Fruit fly (Drosophila melanogaster) whole organism, embryonic: ENCODE results near the gene CG15927.

ENCODE experiments used
- Bgb ChIP-seq: fragments of 200-800 bp; sonication (Bioruptor generic); IDR thresholded peaks from 2 replicates; pipeline ENCODE4 v1.3.6; 2022; ENCODE audit warnings: missing biosample characterization, missing genetic modification characterization; ENCODE audit not compliant: partially characterized antibody
- BtbVII ChIP-seq: fragments of 200-800 bp; sonication (Bioruptor generic); optimal IDR thresholded peaks from 3 replicates; lab custom pipeline; 2017; ENCODE audit warnings: missing biosample characterization, mild to moderate bottlenecking, missing genetic modification characterization
- Bteb2 ChIP-seq: fragments of 200-800 bp; sonication (Bioruptor generic); optimal IDR thresholded peaks from 2 replicates; lab custom pipeline; 2016; ENCODE audit warnings: missing biosample characterization, missing genetic modification characterization
- CG14667 ChIP-seq: fragments of 200-800 bp; sonication (Bioruptor generic); IDR thresholded peaks from 2 replicates; pipeline ENCODE4 v1.3.6; 2022; ENCODE audit warnings: missing biosample characterization, missing genetic modification characterization
- CG17385 ChIP-seq: fragments of 200-800 bp; sonication (Bioruptor generic); optimal IDR thresholded peaks from 3 replicates; lab custom pipeline; 2018; ENCODE audit warnings: missing biosample characterization, mild to moderate bottlenecking, missing genetic modification characterization
- CG31441 ChIP-seq: fragments of 200-800 bp; sonication (Bioruptor generic); IDR thresholded peaks from 2 replicates; pipeline ENCODE4 v1.3.6; 2022; ENCODE audit warnings: missing biosample characterization, missing genetic modification characterization
- CG3995 ChIP-seq: fragments of 200-800 bp; sonication (Bioruptor generic); optimal IDR thresholded peaks from 3 replicates; lab custom pipeline; 2016; ENCODE audit warnings: missing biosample characterization, missing genetic modification characterization
- CG4282 ChIP-seq: fragments of 200-800 bp; sonication (Bioruptor generic); optimal IDR thresholded peaks from 2 replicates; lab custom pipeline; 2016; ENCODE audit warnings: missing biosample characterization, missing genetic modification characterization
- CG4424 ChIP-seq: fragments of 200-800 bp; sonication (Bioruptor generic); optimal IDR thresholded peaks from 3 replicates; lab custom pipeline; 2016; ENCODE audit warnings: missing biosample characterization, missing genetic modification characterization
- CG7839 ChIP-seq: fragments of 200-800 bp; sonication (Bioruptor generic); optimal IDR thresholded peaks from 3 replicates; lab custom pipeline; 2018; ENCODE audit warnings: missing biosample characterization, mild to moderate bottlenecking, missing genetic modification characterization, moderate library complexity
- CG9876 ChIP-seq: fragments of 200-800 bp; sonication (Bioruptor generic); optimal IDR thresholded peaks from 2 replicates; lab custom pipeline; 2016; ENCODE audit warnings: missing biosample characterization, missing genetic modification characterization
- Camta ChIP-seq: fragments of 200-800 bp; sonication (Bioruptor generic); optimal IDR thresholded peaks from 2 replicates; lab custom pipeline; 2016; ENCODE audit warnings: missing biosample characterization, missing genetic modification characterization
- CrebB ChIP-seq: fragments of 200-800 bp; sonication (Bioruptor generic); optimal IDR thresholded peaks from 3 replicates; lab custom pipeline; 2018; ENCODE audit warnings: missing biosample characterization, mild to moderate bottlenecking, missing genetic modification characterization
- D ChIP-seq, 2 experiments: fragments of 200-800 bp in 1 of 2; fragments of >200 bp in 1 of 2; sonication (Bioruptor generic) in 1 of 2; optimal IDR thresholded peaks; 2 replicates in 1 of 2; 3 replicates in 1 of 2; lab custom pipeline; 2017; ENCODE audit warnings: mild to moderate bottlenecking in 1 of 2, missing biosample characterization in 1 of 2, missing genetic modification characterization in 1 of 2, missing genetic modification reagents in 1 of 2
- D19B ChIP-seq: fragments of 200-800 bp; sonication (Bioruptor generic); optimal IDR thresholded peaks from 2 replicates; lab custom pipeline; 2017; ENCODE audit warnings: missing biosample characterization, mild to moderate bottlenecking, missing genetic modification characterization
- Deaf1 ChIP-seq: fragments of 200-800 bp; optimal IDR thresholded peaks from 3 replicates; lab custom pipeline; 2019; ENCODE audit warnings: missing biosample characterization, mild to moderate bottlenecking, missing genetic modification characterization, moderate library complexity
- Dip3 ChIP-seq: fragments of 200-800 bp; sonication (Bioruptor generic); optimal IDR thresholded peaks from 3 replicates; lab custom pipeline; 2016; ENCODE audit warnings: missing biosample characterization, missing genetic modification characterization
- Ets65A ChIP-seq: fragments of 200-800 bp; sonication (Bioruptor generic); peaks from one replicate; lab custom pipeline; 2016; ENCODE audit warnings: missing biosample characterization, missing genetic modification characterization
- Gsc ChIP-seq: fragments of 200-800 bp; sonication (Bioruptor generic); IDR thresholded peaks from 2 replicates; pipeline ENCODE4 v1.3.6; 2022; ENCODE audit warnings: missing biosample characterization, missing genetic modification characterization
- H2.0 ChIP-seq: fragments of 200-800 bp; sonication (Bioruptor generic); IDR thresholded peaks from 2 replicates; pipeline ENCODE4 v1.3.6; 2022; ENCODE audit warnings: missing biosample characterization, missing genetic modification characterization
- Mrtf ChIP-seq: fragments of 200-800 bp; sonication (Bioruptor generic); IDR thresholded peaks from 3 replicates; pipeline ENCODE4 v1.3.6; 2022; ENCODE audit warnings: missing biosample characterization, missing genetic modification characterization
- NC2β ChIP-seq: fragments of 200-800 bp; sonication (Bioruptor generic); optimal IDR thresholded peaks from 2 replicates; lab custom pipeline; 2016; ENCODE audit warnings: missing biosample characterization, missing genetic modification characterization
- NFAT ChIP-seq: fragments of 200-800 bp; sonication (Bioruptor generic); IDR thresholded peaks from 2 replicates; pipeline ENCODE4 v1.3.6; 2022; ENCODE audit warnings: missing biosample characterization, missing genetic modification characterization
- Rx ChIP-seq: fragments of 200-800 bp; sonication (Bioruptor generic); IDR thresholded peaks from 2 replicates; pipeline ENCODE4 v1.3.6; 2022; ENCODE audit warnings: missing biosample characterization, missing genetic modification characterization
- Sox102F ChIP-seq: fragments of 200-800 bp; sonication (Bioruptor generic); optimal IDR thresholded peaks from 2 replicates; lab custom pipeline; 2018; ENCODE audit warnings: missing biosample characterization, mild to moderate bottlenecking, missing genetic modification characterization, moderate library complexity
- Stat92E ChIP-seq, 3 experiments: fragments of >200 bp in 2 of 3; fragments of 200-800 bp in 1 of 3; sonication (Bioruptor generic) in 1 of 3; optimal IDR thresholded peaks; 2 replicates each; lab custom pipeline; 2017 to 2019; ENCODE audit warnings: missing biosample characterization in 3 of 3, missing genetic modification characterization in 3 of 3, mild to moderate bottlenecking in 1 of 3, moderate library complexity in 1 of 3
- Taf1 ChIP-seq: fragments of 200-800 bp; sonication (Bioruptor generic); IDR thresholded peaks from 2 replicates; pipeline ENCODE4 v1.3.6; 2022; ENCODE audit warnings: missing biosample characterization, missing genetic modification characterization
- YL-1 ChIP-seq: fragments of 200-800 bp; sonication (Bioruptor generic); optimal IDR thresholded peaks from 3 replicates; lab custom pipeline; 2017; ENCODE audit warnings: missing biosample characterization, mild to moderate bottlenecking, missing genetic modification characterization
- bcd ChIP-seq: fragments of 200-800 bp; sonication (Bioruptor generic); optimal IDR thresholded peaks from 2 replicates; lab custom pipeline; 2017; ENCODE audit warnings: missing biosample characterization, mild to moderate bottlenecking, missing genetic modification characterization
- cas ChIP-seq: fragments of 200-800 bp; sonication (Bioruptor generic); IDR thresholded peaks from 2 replicates; pipeline ENCODE4 v1.3.6; 2022; ENCODE audit warnings: missing biosample characterization, missing genetic modification characterization
- corto ChIP-seq: fragments of 200-800 bp; sonication (Bioruptor generic); optimal IDR thresholded peaks from 2 replicates; lab custom pipeline; 2016; ENCODE audit warnings: missing biosample characterization, mild to moderate bottlenecking, missing genetic modification characterization, moderate library complexity
- dmrt99B ChIP-seq: fragments of 200-800 bp; sonication (Bioruptor generic); optimal IDR thresholded peaks from 2 replicates; lab custom pipeline; 2018; ENCODE audit warnings: missing biosample characterization, mild to moderate bottlenecking, missing genetic modification characterization, moderate library complexity
- en ChIP-seq: fragments of 200-800 bp; sonication (Bioruptor generic); optimal IDR thresholded peaks from 2 replicates; lab custom pipeline; 2016; ENCODE audit warnings: missing biosample characterization, missing genetic modification characterization
- gfzf ChIP-seq: fragments of 200-800 bp; sonication (Bioruptor generic); optimal IDR thresholded peaks from 2 replicates; lab custom pipeline; 2016; ENCODE audit warnings: missing biosample characterization, mild to moderate bottlenecking, missing genetic modification characterization, moderate library complexity
- gsb ChIP-seq: fragments of 200-800 bp; sonication (Bioruptor generic); IDR thresholded peaks from 2 replicates; pipeline ENCODE4 v1.3.6; 2022; ENCODE audit warnings: missing biosample characterization, missing genetic modification characterization
- h ChIP-seq: fragments of >200 bp; optimal IDR thresholded peaks from 2 replicates; lab custom pipeline; 2017
- nerfin-1 ChIP-seq: fragments of 200-800 bp; sonication (Bioruptor generic); optimal IDR thresholded peaks from 3 replicates; lab custom pipeline; 2019; ENCODE audit warnings: missing biosample characterization, mild to moderate bottlenecking, missing genetic modification characterization, moderate library complexity
- org-1 ChIP-seq: fragments of 200-800 bp; sonication (Bioruptor generic); optimal IDR thresholded peaks from 2 replicates; lab custom pipeline; 2017; ENCODE audit warnings: missing biosample characterization, missing genetic modification characterization
- pum ChIP-seq: fragments of 200-800 bp; sonication (Bioruptor generic); optimal IDR thresholded peaks from 2 replicates; lab custom pipeline; 2016; ENCODE audit warnings: missing biosample characterization, missing genetic modification characterization
- repo ChIP-seq: fragments of 200-800 bp; sonication (Bioruptor generic); optimal IDR thresholded peaks from 2 replicates; lab custom pipeline; 2016; ENCODE audit warnings: missing biosample characterization, missing genetic modification characterization
- row ChIP-seq: fragments of 200-800 bp; sonication (Bioruptor generic); IDR thresholded peaks from 3 replicates; pipeline ENCODE4 v1.3.6; 2022; ENCODE audit warnings: missing biosample characterization, missing genetic modification characterization
- sisA ChIP-seq: fragments of 200-800 bp; sonication (Bioruptor generic); IDR thresholded peaks from 2 replicates; pipeline ENCODE4 v1.3.6; 2022; ENCODE audit warnings: missing biosample characterization, missing genetic modification characterization
- slp2 ChIP-seq: fragments of 200-800 bp; sonication (Bioruptor generic); optimal IDR thresholded peaks from 2 replicates; lab custom pipeline; 2016; ENCODE audit warnings: missing biosample characterization, missing genetic modification characterization
- sna ChIP-seq: fragments of 200-800 bp; sonication (Bioruptor generic); IDR thresholded peaks from 2 replicates; pipeline ENCODE4 v1.3.6; 2022; ENCODE audit warnings: missing biosample characterization, missing genetic modification characterization; ENCODE audit not compliant: partially characterized antibody
- ssp ChIP-seq: fragments of 200-800 bp; sonication (Bioruptor generic); IDR thresholded peaks from 2 replicates; pipeline ENCODE4 v1.3.6; 2022; ENCODE audit warnings: missing biosample characterization, missing genetic modification characterization
- toy ChIP-seq: fragments of 200-800 bp; sonication (Bioruptor generic); IDR thresholded peaks from 2 replicates; pipeline ENCODE4 v1.3.6; 2022; ENCODE audit warnings: missing biosample characterization, missing genetic modification characterization
- twi ChIP-seq: fragments of 200-800 bp; optimal IDR thresholded peaks from 2 replicates; lab custom pipeline; 2019; ENCODE audit warnings: missing biosample characterization, mild to moderate bottlenecking, missing genetic modification characterization, moderate library complexity
- vnd ChIP-seq: fragments of 200-800 bp; sonication (Bioruptor generic); IDR thresholded peaks from 3 replicates; pipeline ENCODE4 v1.3.6; 2022; ENCODE audit warnings: missing biosample characterization, missing genetic modification characterization; ENCODE audit not compliant: partially characterized antibody
- wek ChIP-seq: fragments of 200-800 bp; sonication (Bioruptor generic); optimal IDR thresholded peaks from 3 replicates; lab custom pipeline; 2018; ENCODE audit warnings: missing biosample characterization, mild to moderate bottlenecking, missing genetic modification characterization, moderate library complexity
- wor ChIP-seq: fragments of 200-800 bp; sonication (Bioruptor generic); IDR thresholded peaks from 2 replicates; pipeline ENCODE4 v1.3.6; 2022; ENCODE audit warnings: missing biosample characterization, missing genetic modification characterization
- zen2 ChIP-seq: fragments of 200-800 bp; sonication (Bioruptor generic); IDR thresholded peaks from 3 replicates; pipeline ENCODE4 v1.3.6; 2022; ENCODE audit warnings: missing biosample characterization, missing genetic modification characterization; ENCODE audit not compliant: partially characterized antibody

The CG15927 gene

dm6 chrX:12473953-12474468 is 19.5 kb downstream of the CG15927 start (continued):
- TF ChIP-seq en (GFP tag; lab: Kevin White, UChicago) (no peak), gfzf (GFP tag; lab: Kevin White, UChicago) (no peak), Rx (GFP tag; lab: Robert Waterston, UW) (0 out of 2 replicates have a peak, but pooled peaks have one; percentile 7), D19B (peak; percentile 18), CG4424 (GFP tag; lab: Kevin White, UChicago) (peak; percentile 70), slp2 (GFP tag; lab: Kevin White, UChicago) (peak; percentile 23), CG4282 (no peak), h (lab: Kevin White, UChicago) (no peak), Sox102F (GFP tag; lab: Kevin White, UChicago) (peak; percentile 74), Deaf1 (tag; lab: Kevin White, UChicago) (peak; percentile 70), Dip3 (GFP tag; lab: Kevin White, UChicago) (no peak), BtbVII (peak; percentile 83), Taf1 (GFP tag; lab: Robert Waterston, UW) (peak; percentile 79), NFAT (GFP tag; lab: Robert Waterston, UW) (peak; percentile 65), zen2 (GFP tag; lab: Robert Waterston, UW) (no peak), bcd (GFP tag; lab: Kevin White, UChicago) (peak; percentile 76), CrebB (tag; lab: Kevin White, UChicago) (peak; percentile 6), D (optimal IDR thresholded peaks at IDR 0.05; lab: Kevin White, UChicago) (no peak), D (GFP tag; optimal IDR thresholded peaks at IDR 0.05; lab: Kevin White, UChicago) (peak; percentile 64), dmrt99B (tag; lab: Kevin White, UChicago) (peak; percentile 86), corto (GFP tag; lab: Kevin White, UChicago) (no peak), sna (GFP tag; lab: Robert Waterston, UW) (no peak), CG9876 (no peak), CG31441 (GFP tag; lab: Robert Waterston, UW) (peak; percentile 85), Bteb2 (no peak), CG14667 (GFP tag; lab: Robert Waterston, UW) (peak; percentile 22; the same call in 1 of the 2 replicates), row (peak; percentile 93), YL-1 (GFP tag; lab: Kevin White, UChicago) (peak; percentile 34), Bgb (GFP tag; lab: Robert Waterston, UW) (no peak), wek (no peak), H2.0 (GFP tag; lab: Robert Waterston, UW) (peak; percentile 70), Camta (GFP tag; lab: Kevin White, UChicago) (no peak), vnd (GFP tag; lab: Robert Waterston, UW) (no peak), Ets65A (GFP tag; lab: Kevin White, UChicago) (no peak), CG7839 (tag; lab: Kevin White, UChicago) (peak; percentile 88), ssp (GFP tag; lab: Robert Waterston, UW) (peak; percentile 64), repo (GFP tag; lab: Kevin White, UChicago) (no peak), twi (tag; lab: Kevin White, UChicago) (peak; percentile 76), Mrtf (0 out of 3 replicates have a peak, but pooled peaks have one; percentile 52), toy (0 out of 2 replicates have a peak, but pooled peaks have one; percentile 19), nerfin-1 (tag; lab: Kevin White, UChicago) (peak; percentile 66), CG3995 (no peak), Stat92E (GFP tag; optimal IDR thresholded peaks at IDR 0.05; lab: Kevin White, UChicago) (no peak), gsb (GFP tag; lab: Robert Waterston, UW) (peak; percentile 68), sisA (GFP tag; lab: Robert Waterston, UW) (peak; percentile 71), pum (GFP tag; lab: Kevin White, UChicago) (no peak), wor (GFP tag; lab: Robert Waterston, UW) (peak; percentile 56), cas (GFP tag; lab: Robert Waterston, UW) (0 out of 2 replicates have a peak, but pooled peaks have one; percentile 22), Gsc (GFP tag; lab: Robert Waterston, UW) (no peak), NC2β (GFP tag; lab: Kevin White, UChicago) (no peak), CG17385 (GFP tag; lab: Kevin White, UChicago) (peak; percentile 68), org-1 (GFP tag; lab: Kevin White, UChicago) (peak; percentile 63)
